Worm (Caenorhabditis elegans): ENCODE measurements around the gene C44B7.5.

C44B7.5 gene

ce11 chrII:6900708-6901107 is 28.3 kb upstream of the C44B7.5 start:
- TF ChIP-seq dmd-8 (GFP tag; IDR thresholded peaks at IDR 0.05), result no peak
- TF ChIP-seq aha-1 (tag), result peak; percentile 82
- peak in 1 of 2 experiments; percentile 84 for TF ChIP-seq unc-62 (GFP tag; optimal IDR thresholded peaks at IDR 0.05 in 1 of 2)
- TF ChIP-seq unc-62 (tag; optimal IDR thresholded peaks at IDR 0.05), result no peak
- no peak for TF ChIP-seq lin-29 (GFP tag; IDR thresholded peaks at IDR 0.05)

ce11 chrII:6898017-6898779 is 25.8 kb upstream of the C44B7.5 start, which contains the start of gene hrpl-1:
hrpl-1 (plus strand) TSS chrII:6898729.
- no peak for TF ChIP-seq daf-12 (tag; optimal IDR thresholded peaks at IDR 0.05)
- 0 out of 2 replicates have a peak, but pooled peaks have one; percentile 10 for TF ChIP-seq php-3 (GFP tag; IDR thresholded peaks at IDR 0.05)
- peak; percentile 30; the same call in 1 of the 2 replicates for TF ChIP-seq dmd-6 (GFP tag; IDR thresholded peaks at IDR 0.05)
- TF ChIP-seq dmd-8 (GFP tag; IDR thresholded peaks at IDR 0.05), result 0 out of 2 replicates have a peak, but pooled peaks have one; percentile 42
- peak; percentile 61 for TF ChIP-seq mes-2 (tag; optimal IDR thresholded peaks at IDR 0.05; ENCODE audit: poor library complexity, severe bottlenecking)
- TF ChIP-seq mxl-2 (GFP tag; conservative IDR thresholded peaks at IDR 0.05), result no peak
- TF ChIP-seq lin-29 (GFP tag; IDR thresholded peaks at IDR 0.05), result no peak
- no peak for TF ChIP-seq unc-130 (GFP tag; optimal IDR thresholded peaks at IDR 0.05)
- 0 out of 2 replicates have a peak, but pooled peaks have one; percentile 26 for TF ChIP-seq arid-1 (GFP tag; conservative IDR thresholded peaks at IDR 0.05)
- no peak for TF ChIP-seq nhr-237 (tag; optimal IDR thresholded peaks at IDR 0.05)
- TF ChIP-seq lin-38 (GFP tag; IDR thresholded peaks at IDR 0.05), result peak; percentile 62
- peak; percentile 85 for TF ChIP-seq T20F7.1 (GFP tag; optimal IDR thresholded peaks at IDR 0.05)
- TF ChIP-seq vab-7 (GFP tag; IDR thresholded peaks at IDR 0.05), result peak; percentile 36; the same call in 1 of the 2 replicates
- TF ChIP-seq daf-16 (GFP tag; optimal IDR thresholded peaks at IDR 0.05), result peak in 1 of 2 experiments; percentile 59
- peak; percentile 59 for TF ChIP-seq daf-16 (tag; optimal IDR thresholded peaks at IDR 0.05)
- peak; percentile 11; the same call in 1 of the 2 replicates for TF ChIP-seq ceh-20 (GFP tag; IDR thresholded peaks at IDR 0.05)
- TF ChIP-seq dpl-1 (GFP tag; optimal IDR thresholded peaks at IDR 0.05), result peak; percentile 11
- TF ChIP-seq zip-2 (tag; optimal IDR thresholded peaks at IDR 0.05), result no peak
- peak; percentile 33 for TF ChIP-seq dve-1 (tag; optimal IDR thresholded peaks at IDR 0.05; ENCODE audit: insufficient read depth)
- peak in 1 of 2 experiments; percentile 28 for TF ChIP-seq unc-62 (GFP tag; optimal IDR thresholded peaks at IDR 0.05 in 1 of 2)
- no peak for TF ChIP-seq unc-62 (tag; optimal IDR thresholded peaks at IDR 0.05)
- TF ChIP-seq nhr-10 (tag; optimal IDR thresholded peaks at IDR 0.05), result no peak
- TF ChIP-seq hlh-11 (tag; optimal IDR thresholded peaks at IDR 0.05), result peak; percentile 3
- peak; percentile 0 for TF ChIP-seq nhr-28 (tag; optimal IDR thresholded peaks at IDR 0.05)
- no peak for TF ChIP-seq mdt-29 (GFP tag; IDR thresholded peaks at IDR 0.05)
- TF ChIP-seq lim-7 (GFP tag; IDR thresholded peaks at IDR 0.05), result peak; percentile 69
- no peak for TF ChIP-seq tag-97 (GFP tag; IDR thresholded peaks at IDR 0.05)
- TF ChIP-seq D1046.2 (GFP tag; IDR thresholded peaks at IDR 0.05), result 0 out of 2 replicates have a peak, but pooled peaks have one; percentile 16
- TF ChIP-seq aha-1 (tag), result peak; percentile 41
- no peak for TF ChIP-seq F26F4.8 (GFP tag; conservative IDR thresholded peaks at IDR 0.05)
- peak; percentile 61 for TF ChIP-seq ctbp-1 (GFP tag; IDR thresholded peaks at IDR 0.05)
- no peak for TF ChIP-seq ceh-28 (tag; optimal IDR thresholded peaks at IDR 0.05)
- TF ChIP-seq nhr-76 (tag; optimal IDR thresholded peaks at IDR 0.05), result no peak
- TF ChIP-seq lin-1 (GFP tag; IDR thresholded peaks at IDR 0.05), result 0 out of 2 replicates have a peak, but pooled peaks have one; percentile 22
- no peak for TF ChIP-seq daf-19 (GFP tag; conservative IDR thresholded peaks at IDR 0.05)
- TF ChIP-seq egl-43 (GFP tag; IDR thresholded peaks at IDR 0.05), result peak; percentile 71
- TF ChIP-seq hlh-30 (tag; optimal IDR thresholded peaks at IDR 0.05; ENCODE audit: insufficient read depth), result peak; percentile 54

- TF ChIP-seq dve-1 (tag; optimal IDR thresholded peaks at IDR 0.05; ENCODE audit: insufficient read depth) (peak; percentile 10), mdt-29 (GFP tag; IDR thresholded peaks at IDR 0.05) (no peak), pqm-1 (tag; optimal IDR thresholded peaks at IDR 0.05) (peak; percentile 64), nhr-28 (tag; optimal IDR thresholded peaks at IDR 0.05) (peak; percentile 46), sdz-12 (GFP tag; optimal IDR thresholded peaks at IDR 0.05) (no peak), ztf-7 (tag; optimal IDR thresholded peaks at IDR 0.05) (peak; percentile 19), nhr-237 (tag; optimal IDR thresholded peaks at IDR 0.05) (no peak), nhr-111 (GFP tag; optimal IDR thresholded peaks at IDR 0.05) (no peak), snpc-4 (tag; optimal IDR thresholded peaks at IDR 0.05) (no peak), mdl-1 (tag; optimal IDR thresholded peaks at IDR 0.05) (no peak), Y48G9A.11 (GFP tag; IDR thresholded peaks at IDR 0.05) (no peak), pha-4 (GFP tag; IDR thresholded peaks at IDR 0.05) (no peak), pha-4 (tag; optimal IDR thresholded peaks at IDR 0.05) (no peak), daf-16 (GFP tag; optimal IDR thresholded peaks at IDR 0.05) (no peak), daf-16 (tag; optimal IDR thresholded peaks at IDR 0.05) (peak; percentile 32), zag-1 (tag; optimal IDR thresholded peaks at IDR 0.05) (no peak)
Measured at ce11 chrII:6897507-6897906, 25.1 kb upstream of the C44B7.5 start, which contains the start of gene C44B7.11. C44B7.11 (minus strand) TSS chrII:6897540.
